Worm (Caenorhabditis elegans) whole organism, young adult: Measurements from ENCODE around the gene F36D3.16.

Experiments used
- Y53G8AR.9 ChIP-seq: fragments of 200-800 bp; sonication (Bioruptor generic); conservative IDR thresholded peaks from 2 replicates; pipeline ENCODE4 v1.3.6; 2022; ENCODE audit warnings: missing genetic modification reagents, missing genetic modification characterization, missing compliant biosample characterization
- ceh-91 ChIP-seq: fragments of 200-800 bp; sonication (Bioruptor generic); IDR thresholded peaks from 2 replicates; pipeline ENCODE4 v1.3.6; 2022; ENCODE audit warnings: missing genetic modification reagents, missing genetic modification characterization, missing compliant biosample characterization
- dpl-1 ChIP-seq: fragments of 150-350 bp; optimal IDR thresholded peaks from 2 replicates; lab custom pipeline; 2014; ENCODE audit warnings: missing biosample characterization, missing genetic modification reagents, missing genetic modification characterization
- gei-17 ChIP-seq: fragments of 200-800 bp; sonication (Bioruptor generic); optimal IDR thresholded peaks from 2 replicates; lab custom pipeline; 2018; ENCODE audit warnings: mild to moderate bottlenecking, missing genetic modification characterization, missing compliant biosample characterization
- madf-8 ChIP-seq: fragments of 200-800 bp; sonication (Bioruptor generic); conservative IDR thresholded peaks from 2 replicates; pipeline ENCODE4 v1.3.6; 2022; ENCODE audit warnings: missing genetic modification reagents, missing genetic modification characterization, missing compliant biosample characterization
- sea-2 ChIP-seq: fragments of 200-800 bp; sonication (Bioruptor generic); IDR thresholded peaks from 2 replicates; pipeline ENCODE4 v1.3.6; 2022; ENCODE audit warnings: missing genetic modification characterization, missing compliant biosample characterization
- snpc-4 ChIP-seq, 5 experiments: fragments of 150-350 bp in 1 of 5; sonication (generic microtip) in 4 of 5; optimal IDR thresholded peaks; 2 replicates each; lab custom pipeline; 2014 to 2018; ENCODE audit warnings: missing genetic modification characterization in 5 of 5, missing biosample characterization in 3 of 5, antibody characterized with exemption in 2 of 5, mild to moderate bottlenecking in 2 of 5, missing compliant biosample characterization in 2 of 5, missing genotype in 2 of 5, moderate library complexity in 2 of 5, missing genetic modification reagents in 1 of 5
- unc-62 ChIP-seq: fragments of 150-350 bp; optimal IDR thresholded peaks from 2 replicates; lab custom pipeline; 2014; ENCODE audit warnings: missing biosample characterization, missing genetic modification reagents, missing genetic modification characterization

DNA sequence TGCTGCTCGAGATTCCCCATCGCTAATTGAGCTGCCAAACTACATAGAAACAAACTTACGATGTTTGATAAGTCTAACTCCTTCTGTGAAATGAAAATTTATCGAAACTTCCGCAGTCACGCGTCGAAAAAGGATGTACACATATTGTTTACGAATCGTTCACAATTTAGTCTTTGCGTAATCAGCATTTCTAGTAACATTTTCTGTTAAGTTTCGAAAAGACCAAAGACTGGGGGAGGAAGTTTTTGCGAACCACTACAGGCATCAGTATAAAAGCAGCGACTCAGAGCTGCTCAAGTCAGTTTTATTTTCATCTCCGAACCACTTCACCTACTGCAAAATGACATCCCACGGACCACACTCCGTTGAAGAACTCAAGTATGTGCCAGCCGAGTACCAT is 39.7 kb upstream of the F36D3.16 start, which contains the start of gene sqst-4:
- TF ChIP-seq gei-17 (GFP tag; lab: Kevin White, UChicago) (no peak), sea-2 (no peak), dpl-1 (GFP tag; lab: Kevin White, UChicago) (no peak), unc-62 (GFP tag; lab: Kevin White, UChicago) (no peak), Y53G8AR.9 (no peak), ceh-91 (no peak), snpc-4 (GFP tag; optimal IDR thresholded peaks at IDR 0.05; lab: Kevin White, UChicago) (no peak), snpc-4 (tag; optimal IDR thresholded peaks at IDR 0.05; lab: Kevin White, UChicago) (no peak), madf-8 (GFP tag; lab: Robert Waterston, UW) (no peak)
